Worm (Caenorhabditis elegans) whole organism, L1 larva: ENCODE measurements around the gene col-44.

Experiments
- lin-13 ChIP-seq: fragments of 150-350 bp; optimal IDR thresholded peaks from 2 replicates; lab custom pipeline; 2014; ENCODE audit warnings: missing biosample characterization, missing genetic modification reagents, missing genetic modification characterization
- pag-3 ChIP-seq: sonication (generic microtip); optimal IDR thresholded peaks from 2 replicates; lab custom pipeline; 2017; ENCODE audit warnings: missing genetic modification characterization, mild to moderate bottlenecking, missing compliant biosample characterization, antibody characterized with exemption, borderline replicate concordance; ENCODE audit not compliant: insufficient read depth

DNA sequence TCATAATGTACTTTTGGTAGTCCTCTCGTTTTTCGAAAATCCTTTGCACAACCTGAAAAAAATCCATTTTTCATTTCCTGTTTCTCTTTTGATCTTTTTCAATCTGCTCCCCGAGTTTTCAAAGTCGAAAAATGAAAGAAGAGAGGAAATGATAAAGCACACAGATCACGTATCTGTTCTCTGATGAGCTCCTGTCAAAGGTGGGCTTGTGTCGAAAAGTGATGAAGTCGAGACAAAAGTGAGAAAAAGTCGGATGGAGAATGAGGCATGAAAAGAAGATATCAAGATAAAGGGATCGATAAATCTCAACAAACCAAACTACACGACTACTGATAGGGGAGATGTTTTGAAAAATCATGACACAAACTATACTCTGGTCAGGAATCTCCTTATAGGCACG is 36.2 kb upstream of the col-44 start:
- TF ChIP-seq lin-13 (GFP tag; lab: Kevin White, UChicago) (no peak), pag-3 (tag; lab: Kevin White, UChicago) (no peak)
